Worm (Caenorhabditis elegans) whole organism, L4/young adult: ENCODE measurements around the gene nac-3.

Source experiments
- W03F9.2 ChIP-seq: fragments of 150-350 bp; optimal IDR thresholded peaks from 2 replicates; lab custom pipeline; 2014; ENCODE audit warnings: missing biosample characterization, missing genetic modification characterization
- dao-5 ChIP-seq: sonication (generic microtip); optimal IDR thresholded peaks from 2 replicates; lab custom pipeline; 2016; ENCODE audit warnings: missing genotype, missing genetic modification characterization, moderate library complexity, missing compliant biosample characterization
- him-1 ChIP-seq: sonication (generic microtip); optimal IDR thresholded peaks from 2 replicates; lab custom pipeline; 2016; ENCODE audit warnings: missing genotype, missing genetic modification reagents, missing genetic modification characterization, missing compliant biosample characterization

DNA sequence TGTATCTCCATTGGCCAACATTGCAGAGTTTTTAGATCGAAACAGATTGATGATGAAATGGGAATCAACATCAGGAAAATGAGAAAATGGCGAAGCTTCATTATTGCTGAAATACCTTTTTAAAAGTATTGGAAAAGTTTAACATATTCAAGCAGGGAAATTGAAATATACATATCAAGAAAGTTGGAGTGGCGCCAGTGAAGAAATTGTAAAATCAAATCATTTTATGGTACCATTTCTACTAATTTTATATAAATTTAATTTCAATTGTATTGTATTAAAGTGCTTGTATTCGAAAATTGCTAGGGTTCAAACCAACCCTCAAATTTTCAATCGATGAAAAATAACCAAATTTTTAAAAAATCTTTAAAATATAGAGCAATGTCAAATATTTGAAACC, 46.2 kb upstream of the nac-3 start, which contains the start of gene srt-55:
- TF ChIP-seq dao-5 (no peak), W03F9.2 (no peak), him-1 (tag; lab: Kevin White, UChicago) (no peak)
